Fruit fly (Drosophila melanogaster) whole organism, wandering third instar larva: Measurements from ENCODE around the gene Atg8a.
A peak's percentile ranks its signal among the peaks of the same experiment; 100 is the strongest.

ENCODE experiments used
- Abd-B ChIP-seq: fragments of >200 bp; optimal IDR thresholded peaks from 2 replicates; lab custom pipeline; 2017; ENCODE audit warnings: missing biosample characterization, missing genetic modification characterization
- CG32264 ChIP-seq: fragments of 200-800 bp; sonication (Bioruptor generic); optimal IDR thresholded peaks from 2 replicates; lab custom pipeline; 2016; ENCODE audit warnings: missing biosample characterization, missing genetic modification characterization
- CG9705 ChIP-seq: fragments of 200-800 bp; sonication (Bioruptor generic); optimal IDR thresholded peaks from 2 replicates; lab custom pipeline; 2018; ENCODE audit warnings: missing biosample characterization, mild to moderate bottlenecking, missing genetic modification characterization
- CrebA ChIP-seq: fragments of 200-800 bp; sonication (Bioruptor generic); optimal IDR thresholded peaks from 2 replicates; lab custom pipeline; 2016; ENCODE audit warnings: missing biosample characterization, mild to moderate bottlenecking, missing genetic modification characterization, borderline replicate concordance
- Dfd ChIP-seq: fragments of >200 bp; optimal IDR thresholded peaks from 2 replicates; lab custom pipeline; 2017; ENCODE audit warnings: missing biosample characterization, missing genetic modification characterization
- HLH106 ChIP-seq: fragments of 200-800 bp; optimal IDR thresholded peaks from 3 replicates; lab custom pipeline; 2019; ENCODE audit warnings: missing biosample characterization, mild to moderate bottlenecking, missing genetic modification characterization, moderate library complexity
- Hnf4 ChIP-seq: fragments of 200-800 bp; sonication (Bioruptor generic); optimal IDR thresholded peaks from 2 replicates; lab custom pipeline; 2016; ENCODE audit warnings: missing biosample characterization, mild to moderate bottlenecking, missing genetic modification characterization
- Jra ChIP-seq: sonication (Bioruptor generic); optimal IDR thresholded peaks from 2 replicates; lab custom pipeline; 2016; ENCODE audit warnings: missing biosample characterization, missing genetic modification characterization
- OdsH ChIP-seq: fragments of 200-800 bp; sonication (Bioruptor generic); optimal IDR thresholded peaks from 2 replicates; lab custom pipeline; 2016; ENCODE audit warnings: missing biosample characterization, mild to moderate bottlenecking, missing genetic modification characterization
- Rel ChIP-seq, 2 experiments: fragments of 200-800 bp; sonication (Bioruptor generic) in 1 of 2; optimal IDR thresholded peaks; 2 replicates in 1 of 2; 3 replicates in 1 of 2; lab custom pipeline; 2016 to 2019; ENCODE audit warnings: mild to moderate bottlenecking in 2 of 2, missing biosample characterization in 2 of 2, missing genetic modification characterization in 2 of 2, moderate library complexity in 1 of 2
- Sp1 ChIP-seq: fragments of 200-800 bp; sonication (Bioruptor generic); optimal IDR thresholded peaks from 3 replicates; lab custom pipeline; 2019; ENCODE audit warnings: missing biosample characterization, mild to moderate bottlenecking, missing genetic modification characterization, moderate library complexity
- br ChIP-seq: fragments of 200-800 bp; sonication (Bioruptor generic); optimal IDR thresholded peaks from 2 replicates; lab custom pipeline; 2016; ENCODE audit warnings: missing biosample characterization, missing genetic modification characterization
- brk ChIP-seq: fragments of 200-800 bp; sonication (Bioruptor generic); optimal IDR thresholded peaks from 2 replicates; lab custom pipeline; 2016; ENCODE audit warnings: missing biosample characterization, mild to moderate bottlenecking, missing genetic modification characterization
- dmrt93B ChIP-seq: fragments of 200-800 bp; sonication (Bioruptor generic); optimal IDR thresholded peaks from 2 replicates; lab custom pipeline; 2018; ENCODE audit warnings: missing biosample characterization, mild to moderate bottlenecking, missing genetic modification characterization
- dsf ChIP-seq: sonication (Bioruptor generic); optimal IDR thresholded peaks from 2 replicates; lab custom pipeline; 2016; ENCODE audit warnings: missing biosample characterization, missing genetic modification characterization, borderline replicate concordance
- ey ChIP-seq: fragments of 200-800 bp; sonication (Bioruptor generic); optimal IDR thresholded peaks from 2 replicates; lab custom pipeline; 2016; ENCODE audit warnings: missing biosample characterization, missing genetic modification characterization
- foxo ChIP-seq, 2 experiments: fragments of 200-800 bp; sonication (Bioruptor generic); optimal IDR thresholded peaks; 2 replicates in 1 of 2; 3 replicates in 1 of 2; lab custom pipeline; 2016 to 2017; ENCODE audit warnings: missing biosample characterization in 2 of 2, missing genetic modification characterization in 2 of 2
- fru ChIP-seq: fragments of 200-800 bp; sonication (Bioruptor generic); optimal IDR thresholded peaks from 3 replicates; lab custom pipeline; 2016; ENCODE audit warnings: missing biosample characterization, mild to moderate bottlenecking, missing genetic modification characterization
- h ChIP-seq: fragments of 200-800 bp; sonication (Bioruptor generic); optimal IDR thresholded peaks from 3 replicates; lab custom pipeline; 2016; ENCODE audit warnings: missing biosample characterization, mild to moderate bottlenecking, missing genetic modification characterization
- pan ChIP-seq: fragments of >200 bp; optimal IDR thresholded peaks from 2 replicates; lab custom pipeline; 2017
- psq ChIP-seq: fragments of 200-800 bp; sonication (Bioruptor generic); optimal IDR thresholded peaks from 3 replicates; lab custom pipeline; 2017; ENCODE audit warnings: missing biosample characterization, mild to moderate bottlenecking, missing genetic modification characterization, moderate library complexity
- rgr ChIP-seq: fragments of 200-800 bp; sonication (Bioruptor generic); optimal IDR thresholded peaks from 3 replicates; lab custom pipeline; 2016; ENCODE audit warnings: missing biosample characterization, mild to moderate bottlenecking, missing genetic modification characterization
- sage ChIP-seq: fragments of 200-800 bp; sonication (Bioruptor generic); optimal IDR thresholded peaks from 2 replicates; lab custom pipeline; 2016; ENCODE audit warnings: missing biosample characterization, mild to moderate bottlenecking, missing genetic modification characterization
- sv ChIP-seq: fragments of 200-800 bp; sonication (Bioruptor generic); optimal IDR thresholded peaks from 3 replicates; lab custom pipeline; 2016; ENCODE audit warnings: missing biosample characterization, missing genetic modification characterization
- tai ChIP-seq: sonication (Bioruptor generic); optimal IDR thresholded peaks from 2 replicates; lab custom pipeline; 2016; ENCODE audit warnings: missing biosample characterization, missing genetic modification characterization

Atg8a gene

dm6 chrX:10721901-10722479 is 46.1 kb downstream of the Atg8a start:
- TF ChIP-seq tai (GFP tag; lab: Kevin White, UChicago) (no peak), fru (GFP tag; lab: Kevin White, UChicago) (peak; percentile 25), CG32264 (GFP tag; lab: Kevin White, UChicago) (no peak), h (GFP tag; lab: Kevin White, UChicago) (peak; percentile 20), dsf (GFP tag; lab: Kevin White, UChicago) (no peak), Sp1 (GFP tag; lab: Kevin White, UChicago) (peak; percentile 10), HLH106 (tag; lab: Kevin White, UChicago) (peak; percentile 5), rgr (GFP tag; lab: Kevin White, UChicago) (peak; percentile 29), sage (GFP tag; lab: Kevin White, UChicago) (no peak), CrebA (GFP tag; lab: Kevin White, UChicago) (no peak), foxo (GFP tag; optimal IDR thresholded peaks at IDR 0.05; lab: Kevin White, UChicago) (peak in 1 of 2 experiments; percentile 36), Rel (GFP tag; optimal IDR thresholded peaks at IDR 0.05; lab: Kevin White, UChicago) (no peak), Rel (tag; optimal IDR thresholded peaks at IDR 0.05; lab: Kevin White, UChicago) (peak; percentile 91), pan (lab: Kevin White, UChicago) (no peak), CG9705 (GFP tag; lab: Kevin White, UChicago) (no peak)
- TF ChIP-seq, all 38 proteins: peak for 7

DNA sequence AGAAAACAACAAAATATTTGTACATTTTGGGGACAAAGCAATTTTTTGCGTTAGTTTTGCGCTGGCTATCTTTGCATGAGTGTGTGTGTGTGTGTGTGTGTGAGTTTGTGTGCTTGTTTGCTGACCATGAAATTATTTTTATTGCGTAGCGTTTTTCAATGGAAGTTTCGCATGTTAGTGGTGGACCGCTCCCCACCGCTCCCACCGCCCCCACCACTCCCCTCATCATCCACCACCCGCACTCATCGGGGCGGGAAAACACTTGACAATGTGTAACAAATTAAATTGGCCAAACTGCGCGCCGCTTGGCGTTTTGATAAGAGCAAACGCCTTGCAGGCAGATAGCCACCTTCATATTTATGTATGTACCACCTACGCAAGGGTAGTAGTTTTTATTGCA is 48.9 kb downstream of the Atg8a start:
- TF ChIP-seq Dfd (GFP tag; lab: Kevin White, UChicago) (peak; percentile 71), sv (GFP tag; lab: Kevin White, UChicago) (no peak)

- TF ChIP-seq dmrt93B (peak; percentile 39), psq (GFP tag; lab: Kevin White, UChicago) (peak; percentile 44), Jra (no peak), rgr (GFP tag; lab: Kevin White, UChicago) (peak; percentile 72), Abd-B (GFP tag; lab: Kevin White, UChicago) (no peak), dsf (GFP tag; lab: Kevin White, UChicago) (no peak), CrebA (GFP tag; lab: Kevin White, UChicago) (no peak), fru (GFP tag; lab: Kevin White, UChicago) (peak; percentile 58), OdsH (peak; percentile 44), CG9705 (GFP tag; lab: Kevin White, UChicago) (no peak), foxo (GFP tag; optimal IDR thresholded peaks at IDR 0.05; lab: Kevin White, UChicago) (peak in 1 of 2 experiments; percentile 65), brk (no peak), br (GFP tag; lab: Kevin White, UChicago) (peak; percentile 39), Sp1 (GFP tag; lab: Kevin White, UChicago) (peak; percentile 44), h (GFP tag; lab: Kevin White, UChicago) (peak; percentile 70), HLH106 (tag; lab: Kevin White, UChicago) (peak; percentile 47), Hnf4 (GFP tag; lab: Kevin White, UChicago) (peak; percentile 56), CG32264 (GFP tag; lab: Kevin White, UChicago) (peak; percentile 45), ey (GFP tag; lab: Kevin White, UChicago) (peak; percentile 61), tai (GFP tag; lab: Kevin White, UChicago) (peak; percentile 43)
Observed at dm6 chrX:10717869-10718268, 50.3 kb downstream of the Atg8a start.
